Worm (Caenorhabditis elegans): ENCODE results near the gene otpl-4.
"Not testable (repeated sequence)": the region's sequence is repeated elsewhere in the genome, so short reads cannot be mapped to it uniquely, and the experiment has no call there.

Gene otpl-4

ce11 chrV:8574762-8575161 lies 37.6 kb downstream of the otpl-4 start, which contains the start of gene F25G6.1:
TSS of gene F25G6.1 (plus strand) at chrV:8575062.
- TF ChIP-seq snpc-4, ZK546.5, ceh-16 (tag; optimal IDR thresholded peaks at IDR 0.05): not testable (repeated sequence)

- TF ChIP-seq nhr-23 (tag; optimal IDR thresholded peaks at IDR 0.05) (no peak), ceh-82 (tag; optimal IDR thresholded peaks at IDR 0.05) (no peak), nhr-25 (tag; optimal IDR thresholded peaks at IDR 0.05) (no peak), lin-15B (tag; optimal IDR thresholded peaks at IDR 0.05) (no peak)
Measured at ce11 chrV:8580961-8581360, 43.8 kb downstream of the otpl-4 start, which contains the start of gene C10B5.1. TSS of gene C10B5.1 (plus strand) at chrV:8581261.

- TF ChIP-seq unc-62 (GFP tag; optimal IDR thresholded peaks at IDR 0.05) = no peak
- TF ChIP-seq ceh-28 (tag; optimal IDR thresholded peaks at IDR 0.05) = no peak
- TF ChIP-seq ceh-9 (tag; optimal IDR thresholded peaks at IDR 0.05) = no peak
- no peak for TF ChIP-seq aly-2 (tag; optimal IDR thresholded peaks at IDR 0.05)
- no peak for TF ChIP-seq hmg-11 (tag; optimal IDR thresholded peaks at IDR 0.05)
- no peak for TF ChIP-seq nhr-77 (tag; optimal IDR thresholded peaks at IDR 0.05)
- TF ChIP-seq mdl-1 (tag; optimal IDR thresholded peaks at IDR 0.05) = no peak
- no peak for TF ChIP-seq fos-1 (tag; optimal IDR thresholded peaks at IDR 0.05)
- TF ChIP-seq elt-2 (tag; optimal IDR thresholded peaks at IDR 0.05) = no peak
- no peak for TF ChIP-seq nhr-43 (tag; optimal IDR thresholded peaks at IDR 0.05; ENCODE audit: poor library complexity, severe bottlenecking)
- no peak for TF ChIP-seq tbx-2 (tag; optimal IDR thresholded peaks at IDR 0.05)
- TF ChIP-seq snpc-4 (tag; optimal IDR thresholded peaks at IDR 0.05) = no peak
- no peak for TF ChIP-seq nhr-25 (tag; optimal IDR thresholded peaks at IDR 0.05)
- TF ChIP-seq elt-3 (tag; optimal IDR thresholded peaks at IDR 0.05) = no peak
Measured at ce11 chrV:8586472-8586871, 49.3 kb downstream of the otpl-4 start.

- TF ChIP-seq lsy-12 (tag; optimal IDR thresholded peaks at IDR 0.05) (no peak), elt-2 (tag; optimal IDR thresholded peaks at IDR 0.05) (peak; percentile 67), hmg-11 (tag; optimal IDR thresholded peaks at IDR 0.05) (no peak), pqm-1 (tag; optimal IDR thresholded peaks at IDR 0.05) (peak; percentile 4), skn-1 (tag; optimal IDR thresholded peaks at IDR 0.05) (no peak), eor-1 (tag; optimal IDR thresholded peaks at IDR 0.05) (no peak), pha-4 (tag; optimal IDR thresholded peaks at IDR 0.05) (peak; percentile 72), aly-2 (tag; optimal IDR thresholded peaks at IDR 0.05) (no peak)
Measured at ce11 chrV:8586920-8587319, 49.8 kb downstream of the otpl-4 start.

- TF ChIP-seq nfya-1 (tag; optimal IDR thresholded peaks at IDR 0.05; ENCODE audit: insufficient read depth) (no peak), ceh-28 (tag; optimal IDR thresholded peaks at IDR 0.05) (no peak), unc-39 (tag; optimal IDR thresholded peaks at IDR 0.05) (no peak), jun-1 (tag; optimal IDR thresholded peaks at IDR 0.05) (no peak), mml-1 (tag; optimal IDR thresholded peaks at IDR 0.05) (no peak), elt-3 (tag; optimal IDR thresholded peaks at IDR 0.05) (no peak), egl-5 (tag; optimal IDR thresholded peaks at IDR 0.05) (no peak), ceh-16 (tag; optimal IDR thresholded peaks at IDR 0.05) (no peak), pqm-1 (tag; optimal IDR thresholded peaks at IDR 0.05) (no peak), fos-1 (tag; optimal IDR thresholded peaks at IDR 0.05) (no peak), R02D3.7 (tag; optimal IDR thresholded peaks at IDR 0.05) (no peak), eor-1 (tag; optimal IDR thresholded peaks at IDR 0.05) (no peak), lsy-12 (tag; optimal IDR thresholded peaks at IDR 0.05) (no peak), fkh-2 (tag; optimal IDR thresholded peaks at IDR 0.05) (no peak)
Measured at ce11 chrV:8588079-8588478, 50.9 kb downstream of the otpl-4 start, which contains the start of gene C10B5.3. TSS of gene C10B5.3 (minus strand) at chrV:8588179.

Data from whole organism, L3 larva.